Fruit fly (Drosophila melanogaster): ENCODE results near the gene chp.

chp gene

DNA sequence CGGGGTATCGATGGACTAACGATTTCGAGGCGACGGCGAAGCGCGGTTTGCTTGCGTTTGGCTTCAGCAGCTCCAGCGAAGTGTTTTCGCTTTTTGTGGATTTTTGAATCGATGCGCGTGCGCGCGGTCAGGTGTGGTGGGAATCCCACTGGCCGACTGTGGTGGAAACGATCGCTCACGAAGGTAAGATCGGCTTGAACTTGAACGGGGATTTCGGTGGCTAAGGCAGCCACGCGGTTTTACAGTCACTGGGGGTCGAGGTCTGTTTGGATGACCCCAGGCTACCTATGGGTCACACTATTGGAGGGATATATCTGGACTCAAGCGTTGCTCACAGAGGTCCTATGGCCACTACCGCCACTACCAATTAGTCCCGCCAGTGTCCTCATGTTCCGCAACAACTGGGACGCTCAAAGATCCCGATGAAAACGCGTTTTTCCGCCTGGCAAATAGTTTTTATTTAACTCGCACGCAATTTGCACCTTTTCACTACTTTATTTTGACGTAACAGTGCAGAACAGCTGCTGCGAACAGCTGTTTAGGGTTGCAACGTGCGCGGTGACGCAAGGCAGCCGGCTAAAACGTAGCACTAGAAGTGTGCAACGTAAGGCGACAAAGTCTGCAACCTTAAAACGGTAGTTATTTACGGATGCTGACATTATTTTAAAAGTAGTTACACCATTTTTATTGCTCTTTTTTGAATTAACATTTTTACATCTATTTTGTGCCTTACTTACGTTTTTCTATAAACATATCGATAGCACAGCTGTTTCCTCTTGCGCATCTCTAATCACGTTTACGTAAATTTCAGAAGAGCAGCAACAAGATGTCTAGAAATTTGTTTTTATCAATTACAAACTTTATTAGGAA lies 41.8 kb upstream of the chp start, which contains the start of the genes qless and mRpL32 (continued):
- peak; percentile 34 for TF ChIP-seq CG12155 (GFP tag; optimal IDR thresholded peaks at IDR 0.05)
- TF ChIP-seq ato (GFP tag; IDR thresholded peaks at IDR 0.05; ENCODE audit: partially characterized antibody): no peak
- peak; percentile 86 for TF ChIP-seq E2f1 (GFP tag; IDR thresholded peaks at IDR 0.05)
- TF ChIP-seq Gug (GFP tag; IDR thresholded peaks at IDR 0.05): peak; percentile 60; the same call in 3 of the 4 replicates
- TF ChIP-seq HLH4C (GFP tag; IDR thresholded peaks at IDR 0.05; ENCODE audit: partially characterized antibody): peak; percentile 66
- TF ChIP-seq Ssrp (tag; optimal IDR thresholded peaks at IDR 0.05): no peak
- no peak for TF ChIP-seq eve (GFP tag; optimal IDR thresholded peaks at IDR 0.05)
- no peak for TF ChIP-seq CG12744 (GFP tag; optimal IDR thresholded peaks at IDR 0.05)
- TF ChIP-seq CG12219 (GFP tag; optimal IDR thresholded peaks at IDR 0.05): no peak
- TF ChIP-seq E2f2 (GFP tag; IDR thresholded peaks at IDR 0.05): peak; percentile 78
- peak; percentile 33 for TF ChIP-seq CG9817 (tag; optimal IDR thresholded peaks at IDR 0.05)
- TF ChIP-seq CG11504 (tag; optimal IDR thresholded peaks at IDR 0.05): no peak
- TF ChIP-seq Tbp (GFP tag; optimal IDR thresholded peaks at IDR 0.05): no peak
- TF ChIP-seq Rx (GFP tag; IDR thresholded peaks at IDR 0.05): peak; percentile 72
- no peak for TF ChIP-seq Adf1 (GFP tag; IDR thresholded peaks at IDR 0.05)
- TF ChIP-seq chif (GFP tag; optimal IDR thresholded peaks at IDR 0.05): peak; percentile 24 to 41
- TF ChIP-seq CG10321 (GFP tag; IDR thresholded peaks at IDR 0.05): no peak
- peak; percentile 56 for TF ChIP-seq CG15479 (GFP tag; optimal IDR thresholded peaks at IDR 0.05)
- peak; percentile 81; the same call in 1 of the 2 replicates for TF ChIP-seq Rfx (GFP tag; IDR thresholded peaks at IDR 0.05)
- peak; percentile 88 for TF ChIP-seq CG6689 (GFP tag; IDR thresholded peaks at IDR 0.05)
- peak; percentile 72 for TF ChIP-seq emc (GFP tag; optimal IDR thresholded peaks at IDR 0.05)
- peak; percentile 67 for TF ChIP-seq lbe (GFP tag; optimal IDR thresholded peaks at IDR 0.05)
- peak; percentile 42 for TF ChIP-seq eyg (GFP tag; optimal IDR thresholded peaks at IDR 0.05)
- no peak for TF ChIP-seq sqz (GFP tag; optimal IDR thresholded peaks at IDR 0.05)
- no peak for TF ChIP-seq Vsx1 (GFP tag; optimal IDR thresholded peaks at IDR 0.05)
- TF ChIP-seq Scr (GFP tag; IDR thresholded peaks at IDR 0.05; ENCODE audit: partially characterized antibody): peak; percentile 83
- peak; percentile 2 for TF ChIP-seq HLHmδ (GFP tag; optimal IDR thresholded peaks at IDR 0.05)
- peak; percentile 82 for TF ChIP-seq BEAF-32 (GFP tag; optimal IDR thresholded peaks at IDR 0.05)
- no peak for TF ChIP-seq CG11398 (GFP tag; optimal IDR thresholded peaks at IDR 0.05)
- peak; percentile 85 for TF ChIP-seq al (GFP tag; IDR thresholded peaks at IDR 0.05)
- peak; percentile 37 for TF ChIP-seq Hsf (GFP tag; optimal IDR thresholded peaks at IDR 0.05)
- TF ChIP-seq pho (GFP tag; optimal IDR thresholded peaks at IDR 0.05): peak; percentile 1
- TF ChIP-seq NK7.1 (GFP tag; optimal IDR thresholded peaks at IDR 0.05): no peak
- TF ChIP-seq CG9215 (GFP tag; IDR thresholded peaks at IDR 0.05): peak; percentile 74
- no peak for TF ChIP-seq D19A (tag; optimal IDR thresholded peaks at IDR 0.05)
- peak; percentile 51 for TF ChIP-seq CG10267 (tag; optimal IDR thresholded peaks at IDR 0.05)
- TF ChIP-seq CG14860 (GFP tag; IDR thresholded peaks at IDR 0.05; ENCODE audit: partially characterized antibody): peak; percentile 55; the same call in 2 of the 3 replicates
- TF ChIP-seq hb (GFP tag; IDR thresholded peaks at IDR 0.05; ENCODE audit: partially characterized antibody): no peak
- TF ChIP-seq CG8924 (tag; optimal IDR thresholded peaks at IDR 0.05): peak; percentile 40
- TF ChIP-seq CG2202 (tag; optimal IDR thresholded peaks at IDR 0.05): no peak
- TF ChIP-seq CG7372 (GFP tag; IDR thresholded peaks at IDR 0.05): peak; percentile 79
- TF ChIP-seq kay (GFP tag; optimal IDR thresholded peaks at IDR 0.05): peak; percentile 71
- TF ChIP-seq ken (GFP tag; IDR thresholded peaks at IDR 0.05): peak; percentile 73
- TF ChIP-seq CG3065 (GFP tag; optimal IDR thresholded peaks at IDR 0.05): no peak
- peak; percentile 75 for TF ChIP-seq stc (GFP tag; IDR thresholded peaks at IDR 0.05)
- peak; percentile 60 for TF ChIP-seq CG10366 (GFP tag; IDR thresholded peaks at IDR 0.05)
- TF ChIP-seq Max (GFP tag; optimal IDR thresholded peaks at IDR 0.05): peak; percentile 76
- peak; percentile 79 for TF ChIP-seq Dbx (GFP tag; IDR thresholded peaks at IDR 0.05)
- peak; percentile 20 for TF ChIP-seq CG10565 (GFP tag; optimal IDR thresholded peaks at IDR 0.05)

Data from whole organism, embryonic.